Fruit fly (Drosophila melanogaster) whole organism, embryonic: ENCODE measurements around the gene CG43294.
A peak's percentile ranks its signal among the peaks of the same experiment; 100 is the strongest.

Source experiments
- C15 ChIP-seq: fragments of 200-800 bp; sonication (Bioruptor generic); IDR thresholded peaks from 3 replicates; pipeline ENCODE4 v1.3.6; 2022; ENCODE audit warnings: missing biosample characterization, missing genetic modification characterization
- CG1024 ChIP-seq: fragments of 200-800 bp; sonication (Bioruptor generic); IDR thresholded peaks from 2 replicates; pipeline ENCODE4 v1.3.6; 2022; ENCODE audit warnings: missing biosample characterization, missing genetic modification characterization
- CG10654 ChIP-seq: fragments of 200-800 bp; sonication (Bioruptor generic); optimal IDR thresholded peaks from 2 replicates; lab custom pipeline; 2016; ENCODE audit warnings: missing biosample characterization, missing genetic modification characterization
- CG11504 ChIP-seq: fragments of 200-800 bp; sonication (Bioruptor generic); optimal IDR thresholded peaks from 3 replicates; lab custom pipeline; 2019; ENCODE audit warnings: missing biosample characterization, mild to moderate bottlenecking, missing genetic modification characterization, moderate library complexity
- CG12071 ChIP-seq: fragments of 200-800 bp; sonication (Bioruptor generic); optimal IDR thresholded peaks from 3 replicates; lab custom pipeline; 2018; ENCODE audit warnings: missing biosample characterization, mild to moderate bottlenecking, missing genetic modification characterization
- CG1233 ChIP-seq: fragments of 200-800 bp; sonication (Bioruptor generic); optimal IDR thresholded peaks from 4 replicates; lab custom pipeline; 2018; ENCODE audit warnings: missing biosample characterization, mild to moderate bottlenecking, missing genetic modification characterization
- CG13287 ChIP-seq: fragments of 200-800 bp; sonication (Bioruptor generic); IDR thresholded peaks from 2 replicates; pipeline ENCODE4 v1.3.6; 2022; ENCODE audit warnings: missing biosample characterization, missing genetic modification characterization; ENCODE audit not compliant: partially characterized antibody
- CG15514 ChIP-seq: fragments of 200-800 bp; sonication (Bioruptor generic); optimal IDR thresholded peaks from 3 replicates; lab custom pipeline; 2017; ENCODE audit warnings: missing biosample characterization, missing genetic modification characterization, mild to moderate bottlenecking, moderate library complexity, missing genetic modification reagents
- CG16863 ChIP-seq: fragments of 200-800 bp; sonication (Bioruptor generic); optimal IDR thresholded peaks from 3 replicates; lab custom pipeline; 2016; ENCODE audit warnings: missing biosample characterization, missing genetic modification characterization
- CG17385 ChIP-seq: fragments of 200-800 bp; sonication (Bioruptor generic); optimal IDR thresholded peaks from 3 replicates; lab custom pipeline; 2018; ENCODE audit warnings: missing biosample characterization, mild to moderate bottlenecking, missing genetic modification characterization
- CG1832 ChIP-seq: fragments of 200-800 bp; sonication (Bioruptor generic); optimal IDR thresholded peaks from 2 replicates; lab custom pipeline; 2017; ENCODE audit warnings: missing biosample characterization, mild to moderate bottlenecking, missing genetic modification characterization, inconsistent platforms
- CG18476 ChIP-seq: fragments of 200-800 bp; sonication (Bioruptor generic); optimal IDR thresholded peaks from 2 replicates; lab custom pipeline; 2016; ENCODE audit warnings: missing biosample characterization, mild to moderate bottlenecking, missing genetic modification characterization
- CG32767 ChIP-seq: fragments of 200-800 bp; sonication (Bioruptor generic); IDR thresholded peaks from 2 replicates; pipeline ENCODE4 v1.3.6; 2022; ENCODE audit warnings: missing biosample characterization, missing genetic modification characterization
- CG3281 ChIP-seq: fragments of 200-800 bp; sonication (Bioruptor generic); optimal IDR thresholded peaks from 3 replicates; lab custom pipeline; 2017; ENCODE audit warnings: missing biosample characterization, mild to moderate bottlenecking, missing genetic modification characterization
- CG3995 ChIP-seq: fragments of 200-800 bp; sonication (Bioruptor generic); optimal IDR thresholded peaks from 3 replicates; lab custom pipeline; 2016; ENCODE audit warnings: missing biosample characterization, missing genetic modification characterization
- CG42726 ChIP-seq: fragments of 200-800 bp; sonication (Bioruptor generic); IDR thresholded peaks from 2 replicates; pipeline ENCODE4 v1.3.6; 2022; ENCODE audit warnings: missing biosample characterization, missing genetic modification characterization; ENCODE audit not compliant: partially characterized antibody
- CG4328 ChIP-seq: fragments of 200-800 bp; sonication (Bioruptor generic); optimal IDR thresholded peaks from 3 replicates; lab custom pipeline; 2017; ENCODE audit warnings: missing biosample characterization, missing genetic modification reagents, missing genetic modification characterization
- CG5245 ChIP-seq: fragments of 200-800 bp; sonication (Bioruptor generic); optimal IDR thresholded peaks from 3 replicates; lab custom pipeline; 2016; ENCODE audit warnings: missing biosample characterization, missing genetic modification characterization
- CG6683 ChIP-seq: fragments of 200-800 bp; sonication (Bioruptor generic); optimal IDR thresholded peaks from 2 replicates; lab custom pipeline; 2017; ENCODE audit warnings: missing biosample characterization, mild to moderate bottlenecking, missing genetic modification characterization, missing genetic modification reagents
- CG7745 ChIP-seq: fragments of 200-800 bp; sonication (Bioruptor generic); optimal IDR thresholded peaks from 2 replicates; lab custom pipeline; 2018; ENCODE audit warnings: missing biosample characterization, mild to moderate bottlenecking, missing genetic modification characterization, moderate library complexity
- CG7786 ChIP-seq: fragments of 200-800 bp; sonication (Bioruptor generic); optimal IDR thresholded peaks from 2 replicates; lab custom pipeline; 2016; ENCODE audit warnings: missing biosample characterization, missing genetic modification characterization
- CG9876 ChIP-seq: fragments of 200-800 bp; sonication (Bioruptor generic); optimal IDR thresholded peaks from 2 replicates; lab custom pipeline; 2016; ENCODE audit warnings: missing biosample characterization, missing genetic modification characterization
- Doc2 ChIP-seq: fragments of 200-800 bp; sonication (Bioruptor generic); IDR thresholded peaks from 2 replicates; pipeline ENCODE4 v1.3.6; 2022; ENCODE audit warnings: missing biosample characterization, missing genetic modification characterization
- Jarid2 ChIP-seq: fragments of 200-800 bp; sonication (Bioruptor generic); optimal IDR thresholded peaks from 3 replicates; lab custom pipeline; 2017; ENCODE audit warnings: mild to moderate bottlenecking, missing biosample characterization, missing genetic modification reagents, missing genetic modification characterization
- Lim3 ChIP-seq: fragments of 200-800 bp; sonication (Bioruptor generic); IDR thresholded peaks from 2 replicates; pipeline ENCODE4 v1.3.6; 2022; ENCODE audit warnings: missing biosample characterization, missing genetic modification characterization
- Max ChIP-seq: fragments of 200-800 bp; sonication (Bioruptor generic); optimal IDR thresholded peaks from 2 replicates; lab custom pipeline; 2016; ENCODE audit warnings: missing biosample characterization, mild to moderate bottlenecking, missing genetic modification characterization
- Oli ChIP-seq: fragments of 200-800 bp; sonication (Bioruptor generic); optimal IDR thresholded peaks from 2 replicates; lab custom pipeline; 2018; ENCODE audit warnings: missing biosample characterization, mild to moderate bottlenecking, missing genetic modification characterization, moderate library complexity
- Poxn ChIP-seq: fragments of 200-800 bp; sonication (Bioruptor generic); IDR thresholded peaks from 2 replicates; pipeline ENCODE4 v1.3.6; 2022; ENCODE audit warnings: missing biosample characterization, missing genetic modification characterization
- Usf ChIP-seq: fragments of 200-800 bp; sonication (Bioruptor generic); optimal IDR thresholded peaks from 2 replicates; lab custom pipeline; 2017; ENCODE audit warnings: missing genotype, missing biosample characterization, missing genetic modification characterization
- abd-A ChIP-seq: fragments of 200-800 bp; sonication (Bioruptor generic); optimal IDR thresholded peaks from 3 replicates; lab custom pipeline; 2019; ENCODE audit warnings: missing biosample characterization, mild to moderate bottlenecking, missing genetic modification characterization, moderate library complexity
- al ChIP-seq: fragments of 200-800 bp; sonication (Bioruptor generic); IDR thresholded peaks from 2 replicates; pipeline ENCODE4 v1.3.6; 2022; ENCODE audit warnings: missing biosample characterization, missing genetic modification characterization
- bbx ChIP-seq: fragments of 200-800 bp; sonication (Bioruptor generic); IDR thresholded peaks from 2 replicates; pipeline ENCODE4 v1.3.6; 2022; ENCODE audit warnings: missing biosample characterization, missing genetic modification characterization; ENCODE audit not compliant: partially characterized antibody
- br ChIP-seq: fragments of >200 bp; optimal IDR thresholded peaks from 2 replicates; lab custom pipeline; 2017
- bsh ChIP-seq, 2 experiments: fragments of 200-800 bp; sonication (Bioruptor generic); optimal IDR thresholded peaks; 2 replicates each; lab custom pipeline; 2017 to 2018; ENCODE audit warnings: mild to moderate bottlenecking in 2 of 2, missing biosample characterization in 2 of 2, missing genetic modification characterization in 2 of 2, moderate library complexity in 1 of 2
- chinmo ChIP-seq: fragments of 200-800 bp; sonication (Bioruptor generic); IDR thresholded peaks from 4 replicates; pipeline ENCODE4 v1.3.6; 2022; ENCODE audit warnings: missing biosample characterization, missing genetic modification characterization; ENCODE audit not compliant: partially characterized antibody
- chm ChIP-seq: fragments of 200-800 bp; sonication (Bioruptor generic); IDR thresholded peaks from 2 replicates; pipeline ENCODE4 v1.3.6; 2022; ENCODE audit warnings: missing biosample characterization, missing genetic modification characterization
- crc ChIP-seq: fragments of 200-800 bp; sonication (Bioruptor generic); optimal IDR thresholded peaks from 2 replicates; lab custom pipeline; 2016; ENCODE audit warnings: missing biosample characterization, missing genetic modification characterization
- fd64A ChIP-seq: fragments of 200-800 bp; sonication (Bioruptor generic); optimal IDR thresholded peaks from 3 replicates; lab custom pipeline; 2018; ENCODE audit warnings: missing biosample characterization, mild to moderate bottlenecking, missing genetic modification characterization
- fru ChIP-seq: fragments of >200 bp; optimal IDR thresholded peaks from 2 replicates; lab custom pipeline; 2017
- gem ChIP-seq: fragments of 200-800 bp; sonication (Bioruptor generic); optimal IDR thresholded peaks from 2 replicates; lab custom pipeline; 2019; ENCODE audit warnings: missing biosample characterization, mild to moderate bottlenecking, missing genetic modification characterization, moderate library complexity
- lbe ChIP-seq: fragments of 200-800 bp; sonication (Bioruptor generic); optimal IDR thresholded peaks from 2 replicates; lab custom pipeline; 2016; ENCODE audit warnings: missing biosample characterization, mild to moderate bottlenecking, missing genetic modification characterization
- luna ChIP-seq: fragments of 200-800 bp; sonication (Bioruptor generic); optimal IDR thresholded peaks from 2 replicates; lab custom pipeline; 2016; ENCODE audit warnings: missing biosample characterization, missing genetic modification characterization
- onecut ChIP-seq: fragments of 200-800 bp; sonication (Bioruptor generic); IDR thresholded peaks from 2 replicates; pipeline ENCODE4 v1.3.6; 2022; ENCODE audit warnings: missing biosample characterization, missing genetic modification characterization
- pnt ChIP-seq: fragments of 200-800 bp; sonication (Bioruptor generic); optimal IDR thresholded peaks from 3 replicates; lab custom pipeline; 2016; ENCODE audit warnings: missing biosample characterization, missing genetic modification characterization
- pzg ChIP-seq: fragments of 200-800 bp; sonication (Bioruptor generic); optimal IDR thresholded peaks from 3 replicates; lab custom pipeline; 2018; ENCODE audit warnings: missing biosample characterization, mild to moderate bottlenecking, missing genetic modification characterization, moderate library complexity
- rib ChIP-seq: fragments of 200-800 bp; sonication (Bioruptor generic); IDR thresholded peaks from 2 replicates; pipeline ENCODE4 v1.3.6; 2022; ENCODE audit warnings: missing biosample characterization, missing genetic modification characterization
- ro ChIP-seq: fragments of 200-800 bp; sonication (Bioruptor generic); IDR thresholded peaks from 2 replicates; pipeline ENCODE4 v1.3.6; 2022; ENCODE audit warnings: missing biosample characterization, missing genetic modification characterization
- seq ChIP-seq: fragments of 200-800 bp; sonication (Bioruptor generic); IDR thresholded peaks from 2 replicates; pipeline ENCODE4 v1.3.6; 2022; ENCODE audit warnings: missing biosample characterization, missing genetic modification characterization
- sqz ChIP-seq: fragments of 200-800 bp; sonication (Bioruptor generic); optimal IDR thresholded peaks from 3 replicates; lab custom pipeline; 2018; ENCODE audit warnings: missing biosample characterization, mild to moderate bottlenecking, missing genetic modification characterization
- sr ChIP-seq: fragments of 200-800 bp; sonication (Bioruptor generic); IDR thresholded peaks from 3 replicates; pipeline ENCODE4 v1.3.6; 2022; ENCODE audit warnings: missing biosample characterization, missing genetic modification characterization
- stc ChIP-seq: fragments of 200-800 bp; sonication (Bioruptor generic); IDR thresholded peaks from 2 replicates; pipeline ENCODE4 v1.3.6; 2022; ENCODE audit warnings: missing biosample characterization, missing genetic modification characterization
- trh ChIP-seq: fragments of 200-800 bp; sonication (Bioruptor generic); optimal IDR thresholded peaks from 2 replicates; lab custom pipeline; 2016; ENCODE audit warnings: missing biosample characterization, missing genetic modification characterization

Gene CG43294

DNA sequence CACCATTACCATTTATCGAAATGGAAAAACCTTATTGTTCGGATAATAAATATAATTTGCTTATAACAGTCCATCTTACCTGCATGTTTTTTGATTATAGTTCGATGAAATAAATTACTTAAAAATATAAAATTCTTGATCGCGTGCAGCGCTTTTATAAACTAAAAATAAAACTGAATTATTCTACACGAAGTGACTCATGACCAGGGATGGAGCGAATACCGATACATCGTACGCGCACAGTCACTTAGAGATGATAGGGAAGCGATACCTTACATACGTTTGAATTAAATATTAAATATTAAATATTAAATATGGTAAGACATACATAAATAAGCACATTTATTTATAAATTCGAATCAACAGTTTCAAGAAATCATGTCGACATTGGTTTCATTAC is 34.9 kb downstream of the CG43294 start, which contains the start of gene viaf (continued):
- TF ChIP-seq sr (no peak), CG15514 (peak; percentile 83), chm (no peak), CG10654 (GFP tag; lab: Kevin White, UChicago) (peak; percentile 49), luna (GFP tag; lab: Kevin White, UChicago) (peak; percentile 2), ro (no peak), CG12071 (no peak), C15 (GFP tag; lab: Robert Waterston, UW) (no peak), lbe (peak; percentile 48), rib (GFP tag; lab: Robert Waterston, UW) (no peak), stc (GFP tag; lab: Robert Waterston, UW) (no peak; the same call in 1 of the 2 replicates), Doc2 (no peak), CG11504 (tag; lab: Kevin White, UChicago) (no peak), onecut (no peak), bsh (GFP tag; optimal IDR thresholded peaks at IDR 0.05; lab: Kevin White, UChicago) (no peak), CG5245 (peak; percentile 24), CG42726 (GFP tag; lab: Robert Waterston, UW) (peak; percentile 91), br (no peak), trh (GFP tag; lab: Kevin White, UChicago) (no peak), CG18476 (no peak), CG32767 (GFP tag; lab: Robert Waterston, UW) (no peak), CG4328 (peak; percentile 19), pnt (GFP tag; lab: Kevin White, UChicago) (no peak), Lim3 (no peak), CG6683 (no peak), abd-A (tag; lab: Kevin White, UChicago) (no peak), Poxn (GFP tag; lab: Robert Waterston, UW) (no peak), fru (lab: Kevin White, UChicago) (no peak), fd64A (GFP tag; lab: Kevin White, UChicago) (no peak), CG7786 (GFP tag; lab: Kevin White, UChicago) (no peak), chinmo (GFP tag; lab: Robert Waterston, UW) (peak; percentile 83; the same call in 2 of the 4 replicates), sqz (GFP tag; lab: Kevin White, UChicago) (no peak), Max (peak; percentile 52), CG1832 (GFP tag; lab: Kevin White, UChicago) (no peak), gem (tag; lab: Kevin White, UChicago) (no peak), CG17385 (GFP tag; lab: Kevin White, UChicago) (no peak), CG1024 (GFP tag; lab: Robert Waterston, UW) (no peak), CG13287 (peak; percentile 95), pzg (GFP tag; lab: Kevin White, UChicago) (peak; percentile 62), al (peak; percentile 49), CG3995 (GFP tag; lab: Kevin White, UChicago) (peak; percentile 95), CG1233 (GFP tag; lab: Kevin White, UChicago) (no peak), Oli (tag; lab: Kevin White, UChicago) (no peak), Usf (GFP tag; lab: Kevin White, UChicago) (no peak), CG7745 (tag; lab: Kevin White, UChicago) (no peak), crc (GFP tag; lab: Kevin White, UChicago) (no peak), CG3281 (GFP tag; lab: Kevin White, UChicago) (no peak), Jarid2 (GFP tag; lab: Kevin White, UChicago) (peak; percentile 25), CG9876 (GFP tag; lab: Kevin White, UChicago) (no peak), CG16863 (GFP tag; lab: Kevin White, UChicago) (no peak), bbx (GFP tag; lab: Robert Waterston, UW) (peak; percentile 96), seq (GFP tag; lab: Robert Waterston, UW) (no peak)
